Worm (Caenorhabditis elegans): ENCODE results near the gene K01F9.2.
A peak's percentile ranks its signal among the peaks of the same experiment; 100 is the strongest.

The K01F9.2 gene

ce11 chrIII:8867922-8868655 is 8.8 kb downstream of the K01F9.2 start (continued):
- TF ChIP-seq let-607 (tag; optimal IDR thresholded peaks at IDR 0.05) (peak in 1 of 2 experiments; percentile 21), nhr-179 (tag; optimal IDR thresholded peaks at IDR 0.05) (no peak), ZK185.1 (tag; optimal IDR thresholded peaks at IDR 0.05; ENCODE audit: poor library complexity, severe bottlenecking) (no peak), F55B11.4 (tag; optimal IDR thresholded peaks at IDR 0.05; ENCODE audit: borderline replicate concordance, insufficient read depth) (no peak), zim-3 (tag; optimal IDR thresholded peaks at IDR 0.05) (peak; percentile 75), F23B12.7 (tag; optimal IDR thresholded peaks at IDR 0.05; ENCODE audit: insufficient read depth) (peak; percentile 12), lir-1 (GFP tag; conservative IDR thresholded peaks at IDR 0.05) (no peak), nfyb-1 (GFP tag; IDR thresholded peaks at IDR 0.05) (no peak), lin-40 (tag; optimal IDR thresholded peaks at IDR 0.05) (peak; percentile 40), ets-4 (GFP tag; optimal IDR thresholded peaks at IDR 0.05) (no peak), snpc-1.3 (tag; optimal IDR thresholded peaks at IDR 0.05; ENCODE audit: insufficient read depth) (no peak), attf-5 (GFP tag; optimal IDR thresholded peaks at IDR 0.05) (peak; percentile 39), snpc-4 (GFP tag; optimal IDR thresholded peaks at IDR 0.05) (no peak), snpc-4 (tag; optimal IDR thresholded peaks at IDR 0.05) (peak in 1 of 4 experiments; percentile 15), tbp1 (GFP tag; optimal IDR thresholded peaks at IDR 0.05) (peak; percentile 46), Y56A3A.18 (GFP tag; IDR thresholded peaks at IDR 0.05) (peak; percentile 56; the same call in 1 of the 2 replicates), cebp-2 (GFP tag; IDR thresholded peaks at IDR 0.05) (no peak), madf-10 (tag; optimal IDR thresholded peaks at IDR 0.05) (no peak), lsl-1 (GFP tag; optimal IDR thresholded peaks at IDR 0.05) (no peak), B0336.3 (GFP tag; IDR thresholded peaks at IDR 0.05) (no peak), cebp-1 (GFP tag; IDR thresholded peaks at IDR 0.05) (peak; percentile 96), cebp-1 (tag; optimal IDR thresholded peaks at IDR 0.05) (peak; percentile 97)

ce11 chrIII:8866983-8867842 is 9.7 kb downstream of the K01F9.2 start:
- 0 out of 2 replicates have a peak, but pooled peaks have one; percentile 14 for TF ChIP-seq dox-1 (GFP tag; IDR thresholded peaks at IDR 0.05)
- TF ChIP-seq rcor-1 (GFP tag; IDR thresholded peaks at IDR 0.05): no peak
- no peak for TF ChIP-seq die-1 (tag; optimal IDR thresholded peaks at IDR 0.05)
- no peak for TF ChIP-seq bed-1 (GFP tag; IDR thresholded peaks at IDR 0.05)
- peak; percentile 35; the same call in 1 of the 2 replicates for TF ChIP-seq pbrm-1 (GFP tag; IDR thresholded peaks at IDR 0.05)
- peak; percentile 5 for TF ChIP-seq ZK185.1 (tag; optimal IDR thresholded peaks at IDR 0.05; ENCODE audit: poor library complexity, severe bottlenecking)
- 0 out of 2 replicates have a peak, but pooled peaks have one; percentile 6 for TF ChIP-seq Y95B8A.8 (GFP tag; IDR thresholded peaks at IDR 0.05)
- no peak for TF ChIP-seq cebp-1 (GFP tag; IDR thresholded peaks at IDR 0.05)
- TF ChIP-seq cebp-1 (tag; optimal IDR thresholded peaks at IDR 0.05): peak; percentile 4
- no peak for TF ChIP-seq ccch-3 (GFP tag; optimal IDR thresholded peaks at IDR 0.05)
- TF ChIP-seq nfyb-1 (GFP tag; IDR thresholded peaks at IDR 0.05): peak; percentile 11; the same call in 1 of the 2 replicates
- no peak for TF ChIP-seq ceh-91 (GFP tag; IDR thresholded peaks at IDR 0.05)
- peak; percentile 44 for TF ChIP-seq nhr-80 (tag; optimal IDR thresholded peaks at IDR 0.05)
- TF ChIP-seq B0336.3 (GFP tag; IDR thresholded peaks at IDR 0.05): no peak; the same call in 1 of the 2 replicates
- TF ChIP-seq madf-3 (GFP tag; IDR thresholded peaks at IDR 0.05): 0 out of 2 replicates have a peak, but pooled peaks have one; percentile 29
- TF ChIP-seq lin-54 (GFP tag; optimal IDR thresholded peaks at IDR 0.05): no peak

Data from whole organism, young adult.